Worm (Caenorhabditis elegans) whole organism, L1 larva: Measurements from ENCODE around the gene ins-2.

ENCODE experiments used
- aly-2 ChIP-seq: fragments of 150-350 bp; optimal IDR thresholded peaks from 2 replicates; lab custom pipeline; 2014; ENCODE audit warnings: missing biosample characterization, missing genetic modification characterization
- ama-1 ChIP-seq: fragments of 150-350 bp; optimal IDR thresholded peaks from 2 replicates; lab custom pipeline; 2014
- ceh-63 ChIP-seq: fragments of 200-800 bp; sonication (Bioruptor generic); optimal IDR thresholded peaks from 2 replicates; lab custom pipeline; 2018; ENCODE audit warnings: mild to moderate bottlenecking, missing genetic modification characterization, missing compliant biosample characterization
- ceh-82 ChIP-seq, 3 experiments: fragments of 150-350 bp in 1 of 3; sonication (generic microtip) in 2 of 3; optimal IDR thresholded peaks; 2 replicates each; lab custom pipeline; 2014 to 2017; ENCODE audit warnings: missing biosample characterization in 3 of 3, missing genetic modification characterization in 3 of 3
- ceh-90 ChIP-seq: sonication (generic microtip); optimal IDR thresholded peaks from 2 replicates; lab custom pipeline; 2016; ENCODE audit warnings: missing genetic modification characterization, missing compliant biosample characterization
- dpl-1 ChIP-seq, 3 experiments: fragments of 150-350 bp in 2 of 3; sonication (generic microtip) in 1 of 3; optimal IDR thresholded peaks; 2 replicates each; lab custom pipeline; 2014 to 2017; ENCODE audit warnings: missing biosample characterization in 3 of 3, missing genetic modification characterization in 3 of 3, missing genetic modification reagents in 3 of 3
- efl-1 ChIP-seq, 4 experiments: fragments of 150-350 bp; optimal IDR thresholded peaks in 3 of 4; peaks in 1 of 4; 1 replicate in 1 of 4; 2 replicates in 3 of 4; lab custom pipeline; 2014; ENCODE audit warnings: missing biosample characterization in 2 of 4, missing genetic modification characterization in 2 of 4, missing genetic modification reagents in 2 of 4
- fkh-8 ChIP-seq: sonication (generic microtip); optimal IDR thresholded peaks from 2 replicates; lab custom pipeline; 2016; ENCODE audit warnings: mild to moderate bottlenecking, missing genetic modification characterization, missing compliant biosample characterization
- hlh-17 ChIP-seq: fragments of 200-800 bp; sonication (Bioruptor generic); optimal IDR thresholded peaks from 2 replicates; lab custom pipeline; 2018; ENCODE audit warnings: missing genetic modification characterization, mild to moderate bottlenecking, missing compliant biosample characterization, moderate library complexity, borderline replicate concordance
- hpl-2 ChIP-seq: fragments of 150-350 bp; optimal IDR thresholded peaks from 2 replicates; lab custom pipeline; 2014; ENCODE audit warnings: missing biosample characterization, missing genetic modification reagents, missing genetic modification characterization
- irx-1 ChIP-seq: sonication (generic microtip); optimal IDR thresholded peaks from 2 replicates; lab custom pipeline; 2016; ENCODE audit warnings: missing genetic modification characterization, missing compliant biosample characterization
- isw-1 ChIP-seq: fragments of 200-800 bp; sonication (Bioruptor generic); IDR thresholded peaks from 2 replicates; pipeline ENCODE4 v1.3.6; 2022; ENCODE audit warnings: missing genetic modification characterization, missing compliant biosample characterization
- lin-39 ChIP-seq: fragments of 150-350 bp; optimal IDR thresholded peaks from 2 replicates; lab custom pipeline; 2014; ENCODE audit warnings: missing biosample characterization, missing genetic modification reagents, missing genetic modification characterization
- lir-3 ChIP-seq: sonication (generic microtip); optimal IDR thresholded peaks from 2 replicates; lab custom pipeline; 2016; ENCODE audit warnings: mild to moderate bottlenecking, missing genetic modification characterization, moderate library complexity, missing compliant biosample characterization; ENCODE audit not compliant: poor library complexity
- lsy-2 ChIP-seq, 2 experiments: fragments of 150-350 bp; optimal IDR thresholded peaks; 2 replicates each; lab custom pipeline; 2014; ENCODE audit warnings: missing biosample characterization in 2 of 2, missing genetic modification characterization in 2 of 2
- mdl-1 ChIP-seq, 2 experiments: fragments of 150-350 bp; optimal IDR thresholded peaks; 2 replicates each; lab custom pipeline; 2014 to 2017; ENCODE audit warnings: missing biosample characterization in 2 of 2, missing genetic modification characterization in 2 of 2, inconsistent platforms in 1 of 2
- nhr-12 ChIP-seq: sonication (generic microtip); optimal IDR thresholded peaks from 2 replicates; lab custom pipeline; 2017; ENCODE audit warnings: missing biosample characterization, missing genetic modification characterization
- nhr-19 ChIP-seq: fragments of 200-800 bp; sonication (Bioruptor generic); conservative IDR thresholded peaks from 2 replicates; pipeline ENCODE4 v1.3.6; 2022; ENCODE audit warnings: missing genetic modification characterization, missing compliant biosample characterization
- nhr-77 ChIP-seq: fragments of 150-350 bp; optimal IDR thresholded peaks from 2 replicates; lab custom pipeline; 2014; ENCODE audit warnings: missing biosample characterization, missing genetic modification characterization
- nhr-90 ChIP-seq: sonication (generic microtip); optimal IDR thresholded peaks from 2 replicates; lab custom pipeline; 2016; ENCODE audit warnings: mild to moderate bottlenecking, missing genetic modification characterization, missing compliant biosample characterization; ENCODE audit not compliant: poor library complexity
- pag-3 ChIP-seq: sonication (generic microtip); optimal IDR thresholded peaks from 2 replicates; lab custom pipeline; 2017; ENCODE audit warnings: missing genetic modification characterization, mild to moderate bottlenecking, missing compliant biosample characterization, antibody characterized with exemption, borderline replicate concordance; ENCODE audit not compliant: insufficient read depth
- pqm-1 ChIP-seq: sonication (generic microtip); optimal IDR thresholded peaks from 3 replicates; lab custom pipeline; 2017; ENCODE audit warnings: missing biosample characterization, missing genetic modification characterization
- rnt-1 ChIP-seq: sonication (generic microtip); optimal IDR thresholded peaks from 2 replicates; lab custom pipeline; 2016; ENCODE audit warnings: mild to moderate bottlenecking, missing genetic modification characterization, moderate library complexity, missing compliant biosample characterization
- skn-1 ChIP-seq: fragments of 150-350 bp; optimal IDR thresholded peaks from 2 replicates; lab custom pipeline; 2014; ENCODE audit warnings: missing biosample characterization, missing genetic modification characterization
- snpc-4 ChIP-seq: fragments of 150-350 bp; optimal IDR thresholded peaks from 2 replicates; lab custom pipeline; 2014; ENCODE audit warnings: missing biosample characterization, missing genetic modification characterization
- snu-23 ChIP-seq: sonication (generic microtip); optimal IDR thresholded peaks from 2 replicates; lab custom pipeline; 2016; ENCODE audit warnings: missing genetic modification characterization, missing compliant biosample characterization
- sox-4 ChIP-seq: sonication (generic microtip); optimal IDR thresholded peaks from 2 replicates; lab custom pipeline; 2016; ENCODE audit warnings: missing genetic modification characterization, missing compliant biosample characterization
- sptf-1 ChIP-seq: fragments of 150-350 bp; optimal IDR thresholded peaks from 2 replicates; lab custom pipeline; 2014; ENCODE audit warnings: missing biosample characterization, missing genetic modification characterization
- sup-37 ChIP-seq: fragments of 200-800 bp; sonication (Bioruptor generic); optimal IDR thresholded peaks from 2 replicates; lab custom pipeline; 2018; ENCODE audit warnings: mild to moderate bottlenecking, missing genetic modification characterization, missing compliant biosample characterization
- swsn-7 ChIP-seq: sonication (generic microtip); optimal IDR thresholded peaks from 2 replicates; lab custom pipeline; 2016; ENCODE audit warnings: missing genetic modification characterization, missing compliant biosample characterization
- unc-130 ChIP-seq: fragments of 150-350 bp; optimal IDR thresholded peaks from 2 replicates; lab custom pipeline; 2017; ENCODE audit warnings: missing biosample characterization, missing genetic modification characterization, inconsistent platforms
- unc-30 ChIP-seq: sonication (generic microtip); optimal IDR thresholded peaks from 2 replicates; lab custom pipeline; 2017; ENCODE audit warnings: missing biosample characterization, missing genetic modification characterization
- ztf-4 ChIP-seq: fragments of 150-350 bp; optimal IDR thresholded peaks from 2 replicates; lab custom pipeline; 2014; ENCODE audit warnings: missing biosample characterization, missing genetic modification characterization

ins-2 gene

DNA sequence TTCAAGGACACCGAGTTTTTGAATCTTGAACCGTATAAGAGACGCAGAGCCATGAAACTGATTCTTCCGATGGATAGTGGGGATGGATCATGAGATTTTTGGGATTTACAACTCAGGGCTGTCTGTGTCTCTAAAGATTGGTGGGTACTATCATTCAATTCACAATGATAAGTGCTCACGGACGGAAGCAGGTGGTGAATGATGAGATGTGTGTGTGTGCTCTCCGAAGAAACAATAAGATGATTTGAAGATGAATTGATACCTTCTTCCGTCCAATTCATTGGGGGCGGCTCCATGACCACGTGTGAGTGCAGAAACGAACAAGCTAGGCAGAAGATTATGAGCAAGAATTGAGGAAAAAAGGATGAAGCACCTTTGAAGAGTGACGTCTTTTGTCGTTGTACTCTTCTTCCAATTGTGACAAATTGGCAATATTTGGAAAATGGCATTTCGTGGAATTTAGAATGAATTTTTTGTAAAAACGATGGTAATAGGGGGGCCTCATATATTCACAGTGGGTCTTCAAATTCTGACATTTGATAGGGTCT lies 40.3 kb downstream of the ins-2 start (continued):
- no peak for TF ChIP-seq ztf-4
- no peak for TF ChIP-seq skn-1 (tag; lab: Kevin White, UChicago)
- TF ChIP-seq nhr-77: no peak
- no peak for TF ChIP-seq unc-30 (tag; lab: Kevin White, UChicago)
- TF ChIP-seq isw-1 (GFP tag; lab: Robert Waterston, UW): no peak
- TF ChIP-seq aly-2 (tag; lab: Kevin White, UChicago): no peak
- TF ChIP-seq fkh-8: no peak
- TF ChIP-seq nhr-90 (tag; lab: Kevin White, UChicago): no peak
- no peak for TF ChIP-seq snpc-4 (tag; lab: Kevin White, UChicago)
- TF ChIP-seq pqm-1 (tag; lab: Kevin White, UChicago): no peak
- no peak for TF ChIP-seq ceh-63 (GFP tag; lab: Kevin White, UChicago)
- no peak for TF ChIP-seq nhr-12 (tag; lab: Kevin White, UChicago)
- peak; percentile 7 for TF ChIP-seq unc-130 (tag; lab: Kevin White, UChicago)
- TF ChIP-seq swsn-7 (tag; lab: Kevin White, UChicago): peak; percentile 12
- TF ChIP-seq efl-1 (optimal IDR thresholded peaks at IDR 0.05; lab: Kevin White, UChicago): peak; percentile 12 to 20
- TF ChIP-seq efl-1 (GFP tag; optimal IDR thresholded peaks at IDR 0.05 in 1 of 2; lab: Kevin White, UChicago): peak in 1 of 2 experiments; percentile 84
- TF ChIP-seq dpl-1 (GFP tag; optimal IDR thresholded peaks at IDR 0.05; lab: Kevin White, UChicago): no peak
- no peak for TF ChIP-seq ceh-82 (tag; optimal IDR thresholded peaks at IDR 0.05; lab: Kevin White, UChicago)
- no peak for TF ChIP-seq lir-3 (tag; lab: Kevin White, UChicago)
- TF ChIP-seq hlh-17 (GFP tag; lab: Kevin White, UChicago): no peak
- TF ChIP-seq ama-1 (lab: Kevin White, UChicago): no peak
- TF ChIP-seq sup-37: no peak
- TF ChIP-seq nhr-19 (GFP tag; lab: Robert Waterston, UW): peak; percentile 38; the same call in 1 of the 2 replicates
- TF ChIP-seq lsy-2 (tag; optimal IDR thresholded peaks at IDR 0.05; lab: Kevin White, UChicago): peak; percentile 3 to 51
- TF ChIP-seq ceh-90 (tag; lab: Kevin White, UChicago): no peak
- peak in 1 of 2 experiments; percentile 32 for TF ChIP-seq mdl-1 (tag; optimal IDR thresholded peaks at IDR 0.05; lab: Kevin White, UChicago)
- no peak for TF ChIP-seq irx-1 (tag; lab: Kevin White, UChicago)
- TF ChIP-seq hpl-2 (GFP tag; lab: Kevin White, UChicago): no peak
- peak; percentile 46 for TF ChIP-seq snu-23 (GFP tag; lab: Kevin White, UChicago)

- TF ChIP-seq sptf-1 (no peak), lin-39 (tag; lab: Kevin White, UChicago) (no peak), pag-3 (no peak), mdl-1 (tag; optimal IDR thresholded peaks at IDR 0.05; lab: Kevin White, UChicago) (no peak), rnt-1 (tag; lab: Kevin White, UChicago) (no peak), sox-4 (tag; lab: Kevin White, UChicago) (no peak), aly-2 (tag; lab: Kevin White, UChicago) (no peak)
Observed at ce11 chrII:6031106-6031505, 42.8 kb downstream of the ins-2 start, which contains the start of gene frpr-16. Gene frpr-16 (minus strand): TSS chrII:6031206.
